Fruit fly (Drosophila melanogaster) whole organism, embryonic: ENCODE data around the gene CG14131.

ENCODE experiments used
- Blimp-1 ChIP-seq: fragments of 200-800 bp; sonication (Bioruptor generic); optimal IDR thresholded peaks from 3 replicates; lab custom pipeline; 2018; ENCODE audit warnings: missing biosample characterization, missing genetic modification characterization, mild to moderate bottlenecking, moderate library complexity, missing genetic modification reagents
- CG10366 ChIP-seq: fragments of 200-800 bp; sonication (Bioruptor generic); IDR thresholded peaks from 2 replicates; pipeline ENCODE4 v1.3.6; 2022; ENCODE audit warnings: missing biosample characterization, missing genetic modification characterization
- CG10462 ChIP-seq: fragments of 200-800 bp; sonication (Bioruptor generic); optimal IDR thresholded peaks from 2 replicates; lab custom pipeline; 2016; ENCODE audit warnings: missing biosample characterization, missing genetic modification characterization
- CG11085 ChIP-seq: fragments of 200-800 bp; sonication (Bioruptor generic); IDR thresholded peaks from 2 replicates; pipeline ENCODE4 v1.3.6; 2022; ENCODE audit warnings: missing biosample characterization, missing genetic modification characterization
- CG11504 ChIP-seq: fragments of 200-800 bp; sonication (Bioruptor generic); optimal IDR thresholded peaks from 3 replicates; lab custom pipeline; 2019; ENCODE audit warnings: missing biosample characterization, mild to moderate bottlenecking, missing genetic modification characterization, moderate library complexity
- CG11560 ChIP-seq: fragments of 200-800 bp; sonication (Bioruptor generic); IDR thresholded peaks from 3 replicates; pipeline ENCODE4 v1.3.6; 2022; ENCODE audit warnings: missing biosample characterization, missing genetic modification characterization
- CG11696 ChIP-seq: fragments of 200-800 bp; sonication (Bioruptor generic); IDR thresholded peaks from 2 replicates; pipeline ENCODE4 v1.3.6; 2022; ENCODE audit warnings: missing biosample characterization, missing genetic modification characterization
- CG12391 ChIP-seq: fragments of 200-800 bp; sonication (Bioruptor generic); optimal IDR thresholded peaks from 3 replicates; lab custom pipeline; 2018; ENCODE audit warnings: missing biosample characterization, mild to moderate bottlenecking, missing genetic modification characterization, moderate library complexity
- CG13287 ChIP-seq: fragments of 200-800 bp; sonication (Bioruptor generic); IDR thresholded peaks from 2 replicates; pipeline ENCODE4 v1.3.6; 2022; ENCODE audit warnings: missing biosample characterization, missing genetic modification characterization; ENCODE audit not compliant: partially characterized antibody
- CG1602 ChIP-seq: fragments of 200-800 bp; sonication (Bioruptor generic); optimal IDR thresholded peaks from 3 replicates; lab custom pipeline; 2016; ENCODE audit warnings: missing biosample characterization, missing genetic modification characterization
- CG1603 ChIP-seq: fragments of 200-800 bp; sonication (Bioruptor generic); optimal IDR thresholded peaks from 2 replicates; lab custom pipeline; 2019; ENCODE audit warnings: missing biosample characterization, mild to moderate bottlenecking, missing genetic modification characterization, moderate library complexity
- CG18476 ChIP-seq: fragments of 200-800 bp; sonication (Bioruptor generic); optimal IDR thresholded peaks from 2 replicates; lab custom pipeline; 2016; ENCODE audit warnings: missing biosample characterization, mild to moderate bottlenecking, missing genetic modification characterization
- CG2116 ChIP-seq: fragments of 200-800 bp; sonication (Bioruptor generic); optimal IDR thresholded peaks from 3 replicates; lab custom pipeline; 2018; ENCODE audit warnings: missing biosample characterization, mild to moderate bottlenecking, missing genetic modification characterization
- CG2889 ChIP-seq: fragments of 200-800 bp; sonication (Bioruptor generic); IDR thresholded peaks from 3 replicates; pipeline ENCODE4 v1.3.6; 2022; ENCODE audit warnings: missing biosample characterization, missing genetic modification characterization
- CG34376 ChIP-seq: fragments of 200-800 bp; sonication (Bioruptor generic); optimal IDR thresholded peaks from 2 replicates; lab custom pipeline; 2018; ENCODE audit warnings: missing biosample characterization, mild to moderate bottlenecking, missing genetic modification characterization
- CG42726 ChIP-seq: fragments of 200-800 bp; sonication (Bioruptor generic); IDR thresholded peaks from 2 replicates; pipeline ENCODE4 v1.3.6; 2022; ENCODE audit warnings: missing biosample characterization, missing genetic modification characterization; ENCODE audit not compliant: partially characterized antibody
- CG4282 ChIP-seq: fragments of 200-800 bp; sonication (Bioruptor generic); optimal IDR thresholded peaks from 2 replicates; lab custom pipeline; 2016; ENCODE audit warnings: missing biosample characterization, missing genetic modification characterization
- CG4404 ChIP-seq: fragments of 200-800 bp; sonication (Bioruptor generic); IDR thresholded peaks from 2 replicates; pipeline ENCODE4 v1.3.6; 2022; ENCODE audit warnings: missing biosample characterization, missing genetic modification characterization
- CG4854 ChIP-seq: fragments of 200-800 bp; sonication (Bioruptor generic); optimal IDR thresholded peaks from 2 replicates; lab custom pipeline; 2016; ENCODE audit warnings: missing biosample characterization, missing genetic modification characterization, inconsistent platforms
- CG5180 ChIP-seq: fragments of 200-800 bp; sonication (Bioruptor generic); optimal IDR thresholded peaks from 3 replicates; lab custom pipeline; 2017; ENCODE audit warnings: missing biosample characterization, missing genetic modification characterization, mild to moderate bottlenecking, moderate library complexity, missing genetic modification reagents
- CG6791 ChIP-seq: fragments of 200-800 bp; sonication (Bioruptor generic); IDR thresholded peaks from 3 replicates; pipeline ENCODE4 v1.3.6; 2022; ENCODE audit warnings: missing biosample characterization, missing genetic modification characterization; ENCODE audit not compliant: partially characterized antibody
- CG7786 ChIP-seq: fragments of 200-800 bp; sonication (Bioruptor generic); optimal IDR thresholded peaks from 2 replicates; lab custom pipeline; 2016; ENCODE audit warnings: missing biosample characterization, missing genetic modification characterization
- CG8290 ChIP-seq, 3 experiments: fragments of 200-800 bp; sonication (Bioruptor generic); optimal IDR thresholded peaks; 2 replicates each; lab custom pipeline; 2016 to 2019; ENCODE audit warnings: missing biosample characterization in 3 of 3, missing genetic modification characterization in 3 of 3, mild to moderate bottlenecking in 2 of 3, moderate library complexity in 1 of 3
- CG8765 ChIP-seq: fragments of 200-800 bp; sonication (Bioruptor generic); IDR thresholded peaks from 2 replicates; pipeline ENCODE4 v1.3.6; 2022; ENCODE audit warnings: missing biosample characterization, missing genetic modification characterization
- CG8944 ChIP-seq: fragments of 200-800 bp; sonication (Bioruptor generic); optimal IDR thresholded peaks from 3 replicates; lab custom pipeline; 2016; ENCODE audit warnings: missing biosample characterization, missing genetic modification characterization
- CG9932 ChIP-seq: fragments of 200-800 bp; sonication (Bioruptor generic); IDR thresholded peaks from 2 replicates; pipeline ENCODE4 v1.3.6; 2022; ENCODE audit warnings: missing biosample characterization, missing genetic modification characterization
- D ChIP-seq, 2 experiments: fragments of 200-800 bp in 1 of 2; fragments of >200 bp in 1 of 2; sonication (Bioruptor generic) in 1 of 2; optimal IDR thresholded peaks; 2 replicates in 1 of 2; 3 replicates in 1 of 2; lab custom pipeline; 2017; ENCODE audit warnings: mild to moderate bottlenecking in 1 of 2, missing biosample characterization in 1 of 2, missing genetic modification characterization in 1 of 2, missing genetic modification reagents in 1 of 2
- Dip2 ChIP-seq: fragments of 200-800 bp; sonication (Bioruptor generic); IDR thresholded peaks from 2 replicates; pipeline ENCODE4 v1.3.6; 2022; ENCODE audit warnings: missing biosample characterization, missing genetic modification characterization
- Ets97D ChIP-seq: fragments of 200-800 bp; sonication (Bioruptor generic); optimal IDR thresholded peaks from 3 replicates; lab custom pipeline; 2016; ENCODE audit warnings: missing biosample characterization, missing genetic modification characterization
- Hmx ChIP-seq: fragments of 200-800 bp; sonication (Bioruptor generic); optimal IDR thresholded peaks from 2 replicates; lab custom pipeline; 2016; ENCODE audit warnings: missing biosample characterization, missing genetic modification characterization
- Poxn ChIP-seq: fragments of 200-800 bp; sonication (Bioruptor generic); IDR thresholded peaks from 2 replicates; pipeline ENCODE4 v1.3.6; 2022; ENCODE audit warnings: missing biosample characterization, missing genetic modification characterization
- Sin3A ChIP-seq: fragments of >200 bp; optimal IDR thresholded peaks from 2 replicates; lab custom pipeline; 2018
- TFAM ChIP-seq: fragments of 200-800 bp; sonication (Bioruptor generic); optimal IDR thresholded peaks from 2 replicates; lab custom pipeline; 2017; ENCODE audit warnings: missing biosample characterization, missing genetic modification characterization, inconsistent platforms
- Trl ChIP-seq, 3 experiments: fragments of >200 bp in 2 of 3; fragments of 200-800 bp in 1 of 3; sonication (Bioruptor generic) in 1 of 3; optimal IDR thresholded peaks; 2 replicates in 1 of 3; 3 replicates in 2 of 3; lab custom pipeline; 2016 to 2017; ENCODE audit warnings: missing biosample characterization in 1 of 3, missing genetic modification characterization in 1 of 3
- Vsx1 ChIP-seq: fragments of 200-800 bp; sonication (Bioruptor generic); optimal IDR thresholded peaks from 2 replicates; lab custom pipeline; 2017; ENCODE audit warnings: missing biosample characterization, mild to moderate bottlenecking, missing genetic modification characterization, missing genetic modification reagents
- YL-1 ChIP-seq: fragments of 200-800 bp; sonication (Bioruptor generic); optimal IDR thresholded peaks from 3 replicates; lab custom pipeline; 2017; ENCODE audit warnings: missing biosample characterization, mild to moderate bottlenecking, missing genetic modification characterization
- chm ChIP-seq: fragments of 200-800 bp; sonication (Bioruptor generic); IDR thresholded peaks from 2 replicates; pipeline ENCODE4 v1.3.6; 2022; ENCODE audit warnings: missing biosample characterization, missing genetic modification characterization
- croc ChIP-seq: fragments of 200-800 bp; sonication (Bioruptor generic); conservative IDR thresholded peaks from 3 replicates; pipeline ENCODE4 v1.3.6; 2022; ENCODE audit warnings: missing biosample characterization, missing genetic modification characterization
- cwo ChIP-seq: fragments of 200-800 bp; sonication (Bioruptor generic); optimal IDR thresholded peaks from 3 replicates; lab custom pipeline; 2017; ENCODE audit warnings: missing biosample characterization, missing genetic modification characterization, mild to moderate bottlenecking, moderate library complexity, missing genetic modification reagents
- gfzf ChIP-seq: fragments of 200-800 bp; sonication (Bioruptor generic); optimal IDR thresholded peaks from 2 replicates; lab custom pipeline; 2016; ENCODE audit warnings: missing biosample characterization, mild to moderate bottlenecking, missing genetic modification characterization, moderate library complexity
- hbn ChIP-seq: fragments of 200-800 bp; sonication (Bioruptor generic); IDR thresholded peaks from 2 replicates; pipeline ENCODE4 v1.3.6; 2022; ENCODE audit warnings: missing biosample characterization, missing genetic modification characterization; ENCODE audit not compliant: partially characterized antibody
- p53 ChIP-seq: fragments of 200-800 bp; sonication (Bioruptor generic); optimal IDR thresholded peaks from 2 replicates; lab custom pipeline; 2016; ENCODE audit warnings: missing biosample characterization, missing genetic modification characterization
- peb ChIP-seq: fragments of 200-800 bp; sonication (Bioruptor generic); IDR thresholded peaks from 2 replicates; pipeline ENCODE4 v1.3.6; 2022; ENCODE audit warnings: missing biosample characterization, missing genetic modification characterization
- pros ChIP-seq: fragments of 200-800 bp; sonication (Bioruptor generic); optimal IDR thresholded peaks from 3 replicates; lab custom pipeline; 2019; ENCODE audit warnings: missing biosample characterization, mild to moderate bottlenecking, missing genetic modification characterization, moderate library complexity
- sd ChIP-seq: fragments of 200-800 bp; sonication (Bioruptor generic); optimal IDR thresholded peaks from 3 replicates; lab custom pipeline; 2018; ENCODE audit warnings: missing biosample characterization, mild to moderate bottlenecking, missing genetic modification characterization, moderate library complexity
- shn ChIP-seq: fragments of 200-800 bp; sonication (Bioruptor generic); optimal IDR thresholded peaks from 3 replicates; lab custom pipeline; 2016; ENCODE audit warnings: missing biosample characterization, missing genetic modification characterization
- so ChIP-seq: fragments of 200-800 bp; sonication (Bioruptor generic); IDR thresholded peaks from 3 replicates; pipeline ENCODE4 v1.3.6; 2022; ENCODE audit warnings: missing biosample characterization, missing genetic modification characterization
- trem ChIP-seq: fragments of 200-800 bp; optimal IDR thresholded peaks from 3 replicates; lab custom pipeline; 2019; ENCODE audit warnings: missing biosample characterization, mild to moderate bottlenecking, missing genetic modification characterization, moderate library complexity

The CG14131 gene

DNA sequence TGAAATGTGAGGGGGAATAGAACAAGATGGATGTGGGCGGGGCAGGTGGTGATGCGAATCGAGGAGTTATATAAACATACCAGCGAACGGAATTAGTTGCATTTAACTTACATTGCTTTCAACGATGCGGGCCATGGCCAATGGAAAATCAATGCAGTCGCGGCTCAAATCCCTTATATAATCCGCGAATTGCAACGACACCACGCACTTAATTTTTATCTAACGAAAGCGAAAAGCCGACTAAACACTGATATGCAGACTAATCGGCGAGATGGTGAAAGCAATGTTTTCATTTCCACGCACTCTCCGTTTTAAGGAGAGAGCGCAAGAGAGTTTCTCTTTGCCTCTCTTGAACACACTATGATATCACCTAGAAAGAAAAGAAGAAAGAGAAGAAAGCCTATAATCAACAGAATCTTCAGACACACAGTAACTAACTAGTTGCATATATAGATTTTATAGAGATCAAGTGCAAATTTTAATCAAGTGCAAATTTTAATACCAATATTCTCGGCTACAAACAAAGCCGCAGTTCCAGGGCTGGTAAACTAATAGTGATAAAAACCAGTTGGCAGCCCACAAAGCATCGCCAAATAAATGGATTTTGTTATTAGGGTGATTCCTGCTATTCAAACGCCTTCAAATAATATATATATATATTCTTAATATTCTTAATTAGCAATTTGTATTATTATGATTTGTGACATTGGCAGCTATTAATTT, 45.0 kb downstream of the CG14131 start, which contains the start of the genes CG11597 and CG5946 (continued):
- TF ChIP-seq CG6791 (peak; percentile 50; the same call in 1 of the 3 replicates), CG9932 (peak; percentile 63), CG4854 (GFP tag; lab: Kevin White, UChicago) (no peak), p53 (GFP tag; lab: Kevin White, UChicago) (no peak), so (GFP tag; lab: Robert Waterston, UW) (no peak), gfzf (GFP tag; lab: Kevin White, UChicago) (no peak), YL-1 (GFP tag; lab: Kevin White, UChicago) (no peak), Blimp-1 (GFP tag; lab: Kevin White, UChicago) (peak; percentile 76), CG1602 (no peak), CG7786 (GFP tag; lab: Kevin White, UChicago) (no peak), CG2116 (GFP tag; lab: Kevin White, UChicago) (peak; percentile 13), D (optimal IDR thresholded peaks at IDR 0.05; lab: Kevin White, UChicago) (no peak), D (GFP tag; optimal IDR thresholded peaks at IDR 0.05; lab: Kevin White, UChicago) (no peak), TFAM (no peak), Hmx (GFP tag; lab: Kevin White, UChicago) (no peak), CG11085 (GFP tag; lab: Robert Waterston, UW) (peak; percentile 6; the same call in 1 of the 2 replicates), CG10366 (peak; percentile 33; the same call in 1 of the 2 replicates), CG8765 (GFP tag; lab: Robert Waterston, UW) (no peak), croc (no peak), Trl (optimal IDR thresholded peaks at IDR 0.05; lab: Kevin White, UChicago) (peak; percentile 90 to 92), Trl (GFP tag; optimal IDR thresholded peaks at IDR 0.05; lab: Kevin White, UChicago) (no peak), Vsx1 (GFP tag; lab: Kevin White, UChicago) (no peak), CG18476 (GFP tag; lab: Kevin White, UChicago) (no peak), CG12391 (tag; lab: Kevin White, UChicago) (peak; percentile 60), CG42726 (GFP tag; lab: Robert Waterston, UW) (no peak), CG10462 (no peak), Ets97D (peak; percentile 30), CG5180 (GFP tag; lab: Kevin White, UChicago) (no peak), CG11504 (tag; lab: Kevin White, UChicago) (no peak), CG13287 (GFP tag; lab: Robert Waterston, UW) (peak; percentile 32), CG4404 (GFP tag; lab: Robert Waterston, UW) (no peak), CG2889 (GFP tag; lab: Robert Waterston, UW) (0 out of 3 replicates have a peak, but pooled peaks have one; percentile 25), pros (GFP tag; lab: Kevin White, UChicago) (peak; percentile 2), sd (tag; lab: Kevin White, UChicago) (peak; percentile 4), CG1603 (tag; lab: Kevin White, UChicago) (peak; percentile 10), peb (GFP tag; lab: Robert Waterston, UW) (no peak), Dip2 (no peak), chm (GFP tag; lab: Robert Waterston, UW) (0 out of 2 replicates have a peak, but pooled peaks have one; percentile 38), CG11696 (GFP tag; lab: Robert Waterston, UW) (no peak), trem (tag; lab: Kevin White, UChicago) (peak; percentile 98), Poxn (GFP tag; lab: Robert Waterston, UW) (no peak), cwo (GFP tag; lab: Kevin White, UChicago) (no peak), Sin3A (lab: Kevin White, UChicago) (peak; percentile 3), CG34376 (GFP tag; lab: Kevin White, UChicago) (peak; percentile 6), shn (GFP tag; lab: Kevin White, UChicago) (no peak), CG8290 (GFP tag; optimal IDR thresholded peaks at IDR 0.05; lab: Kevin White, UChicago) (no peak), CG8290 (tag; optimal IDR thresholded peaks at IDR 0.05; lab: Kevin White, UChicago) (no peak), CG8944 (GFP tag; lab: Kevin White, UChicago) (no peak), hbn (GFP tag; lab: Robert Waterston, UW) (peak; percentile 41; the same call in 1 of the 2 replicates), CG4282 (GFP tag; lab: Kevin White, UChicago) (no peak), CG11560 (no peak)
